Fruit fly (Drosophila melanogaster) whole organism: ENCODE measurements around the gene Eogt.

Source experiments
- CG8478 ChIP-seq: fragments of >200 bp; optimal IDR thresholded peaks from 2 replicates; lab custom pipeline; 2018; ENCODE audit warnings: inconsistent platforms
- Dll ChIP-seq: fragments of >200 bp; optimal IDR thresholded peaks from 2 replicates; lab custom pipeline; 2017
- EcR ChIP-seq, 2 experiments: fragments of >200 bp; optimal IDR thresholded peaks; 2 replicates each; lab custom pipeline; 2017; ENCODE audit warnings: missing biosample characterization in 2 of 2, missing genetic modification characterization in 2 of 2, missing genetic modification reagents in 2 of 2
- pan ChIP-seq: fragments of >200 bp; optimal IDR thresholded peaks from 2 replicates; lab custom pipeline; 2017
- psq ChIP-seq: fragments of >200 bp; optimal IDR thresholded peaks from 2 replicates; lab custom pipeline; 2017
- usp ChIP-seq: fragments of >200 bp; optimal IDR thresholded peaks from 2 replicates; lab custom pipeline; 2017; ENCODE audit warnings: missing biosample characterization, missing genetic modification characterization, mixed read lengths

Eogt gene

DNA sequence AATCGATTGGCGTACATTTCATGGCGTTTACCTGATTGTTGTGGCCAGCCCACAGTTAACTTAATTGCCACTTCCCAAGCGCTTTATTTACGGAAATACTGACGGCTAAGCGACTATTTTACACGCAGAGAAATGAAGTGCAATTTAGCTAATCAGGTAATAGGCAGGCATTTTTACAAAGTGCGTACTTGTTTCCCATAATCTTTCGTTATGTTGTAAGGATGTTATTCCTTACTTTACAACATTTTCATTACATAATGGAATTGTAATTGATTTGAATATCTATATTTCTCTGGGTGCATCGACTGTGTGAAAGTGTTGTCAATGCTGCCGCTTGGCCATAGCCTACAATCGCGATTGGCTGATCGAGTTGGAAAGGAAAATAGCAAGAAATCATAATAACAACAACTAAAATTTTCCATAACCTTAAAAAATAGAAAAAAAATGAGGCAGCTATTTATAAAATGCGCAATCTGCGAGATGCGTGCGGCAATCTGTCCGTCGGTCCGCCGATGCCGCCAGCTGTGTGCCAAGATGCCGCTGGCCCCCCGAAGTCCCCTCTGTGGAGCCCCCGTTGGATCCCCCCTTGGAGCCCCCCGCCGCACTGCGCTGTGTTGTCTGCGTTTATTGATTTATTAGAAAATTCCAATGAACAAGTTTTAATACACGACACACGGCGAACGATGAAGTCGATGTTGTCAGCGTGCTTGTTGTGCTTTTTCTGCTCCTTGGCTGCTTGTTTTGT is 45.7 kb downstream of the Eogt start:
- TF ChIP-seq psq (lab: Kevin White, UChicago), result no peak
- no peak for TF ChIP-seq EcR (GFP tag; optimal IDR thresholded peaks at IDR 0.05; lab: Kevin White, UChicago)
- no peak for TF ChIP-seq Dll (lab: Kevin White, UChicago)
- no peak for TF ChIP-seq pan (lab: Kevin White, UChicago)
- no peak for TF ChIP-seq CG8478

DNA sequence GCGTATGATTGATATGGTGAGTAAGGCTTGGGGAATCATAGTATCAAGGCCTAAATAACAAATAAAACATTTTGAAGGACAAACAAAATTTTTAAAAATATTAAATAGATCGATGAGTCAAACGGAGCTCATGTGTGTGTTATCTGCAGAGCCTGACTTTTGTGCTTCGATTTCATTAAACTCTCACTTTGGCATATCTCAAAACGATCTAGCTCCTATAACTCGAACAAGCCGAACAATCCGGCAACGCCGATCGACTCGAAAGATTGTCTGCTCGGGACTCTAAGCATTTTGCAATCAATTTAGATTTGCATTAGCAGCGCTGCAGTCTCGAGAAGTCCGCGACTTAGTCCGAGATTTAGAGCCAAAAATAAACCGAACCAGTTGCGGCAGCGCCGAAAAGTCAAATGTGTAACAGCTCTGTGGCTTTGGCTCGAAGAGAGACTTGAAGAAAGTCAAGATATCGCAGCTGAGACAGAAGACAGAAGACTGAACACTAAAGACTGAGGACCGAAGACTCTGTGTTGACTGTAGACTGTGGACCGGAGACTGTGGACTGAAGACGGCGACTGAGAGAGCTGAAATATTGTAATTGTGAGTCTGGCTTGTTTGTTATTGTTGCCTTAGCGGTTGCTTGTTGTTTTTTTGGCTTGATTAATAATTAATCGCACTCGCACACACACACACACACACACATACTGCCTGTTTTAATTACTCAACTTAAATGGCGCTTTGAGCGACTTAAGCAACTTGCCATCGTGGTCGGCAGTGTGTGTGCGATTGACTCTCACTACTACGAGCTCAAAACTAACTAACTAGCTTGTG is 46.7 kb downstream of the Eogt start:
- no peak for TF ChIP-seq usp (GFP tag; lab: Kevin White, UChicago)
- TF ChIP-seq pan (lab: Kevin White, UChicago), result no peak
- TF ChIP-seq psq (lab: Kevin White, UChicago), result no peak
- TF ChIP-seq Dll (lab: Kevin White, UChicago), result no peak
- no peak for TF ChIP-seq EcR (GFP tag; optimal IDR thresholded peaks at IDR 0.05; lab: Kevin White, UChicago)
- no peak for TF ChIP-seq CG8478

DNA sequence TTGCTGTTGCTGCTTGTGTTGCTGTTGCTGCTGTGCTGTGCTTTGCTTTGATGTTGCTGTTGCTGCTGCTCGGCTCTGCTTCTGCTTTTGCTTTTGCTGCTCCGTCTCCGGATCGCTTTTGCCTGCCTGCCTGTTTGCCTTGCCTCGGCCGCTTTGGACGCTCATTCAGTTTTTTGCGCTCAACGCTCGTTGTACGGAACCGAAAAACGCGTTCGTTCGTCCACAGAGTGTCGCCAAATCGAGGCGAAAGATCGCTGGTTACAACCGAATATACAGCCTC is 47.3 kb downstream of the Eogt start, which contains the start of gene dpp:
Gene dpp (plus strand): TSS at position 164 of the 280 bp plus-strand sequence.
- no peak for TF ChIP-seq psq (lab: Kevin White, UChicago)

DNA sequence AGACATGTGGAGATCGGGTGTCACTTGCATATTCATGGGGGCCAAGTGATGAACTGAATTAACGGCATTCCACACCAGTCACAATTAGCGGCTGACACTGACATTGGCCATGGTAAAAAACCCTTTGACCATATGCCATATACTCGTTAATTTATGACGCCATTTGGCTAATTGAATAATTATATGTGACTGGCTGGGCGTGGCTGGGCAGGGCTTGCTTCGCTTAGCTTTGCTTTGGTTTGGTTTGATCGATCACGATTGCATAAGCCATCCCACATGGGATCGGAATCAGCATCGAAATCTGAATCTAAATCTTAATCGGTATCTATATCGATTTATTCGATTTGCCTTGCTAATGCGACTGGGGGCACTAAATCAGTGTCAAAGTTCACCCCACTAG is 48.7 kb downstream of the Eogt start:
- TF ChIP-seq CG8478, result no peak
- no peak for TF ChIP-seq usp (GFP tag; lab: Kevin White, UChicago)
- TF ChIP-seq pan (lab: Kevin White, UChicago), result no peak
- TF ChIP-seq EcR (GFP tag; optimal IDR thresholded peaks at IDR 0.05; lab: Kevin White, UChicago), result no peak
- TF ChIP-seq psq (lab: Kevin White, UChicago), result no peak
- TF ChIP-seq Dll (lab: Kevin White, UChicago), result no peak

DNA sequence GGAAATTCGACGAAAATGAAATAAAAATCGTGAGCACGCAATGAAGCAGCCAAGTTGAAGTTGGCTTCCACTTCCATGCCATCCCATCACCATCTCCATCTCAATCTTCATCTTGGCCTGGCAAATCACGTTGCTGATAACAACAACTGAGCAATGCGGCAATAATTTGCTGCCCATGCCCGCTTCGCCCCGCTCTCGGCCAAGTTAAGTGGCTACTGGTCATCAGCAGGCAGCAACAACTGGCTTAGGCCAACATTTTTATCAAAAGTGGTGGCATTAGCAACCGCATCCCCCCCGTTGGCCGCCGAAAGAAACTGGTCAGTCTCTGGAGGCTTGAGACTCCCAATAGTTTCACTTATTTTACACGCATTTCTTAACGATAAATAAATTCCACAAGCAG is 49.4 kb downstream of the Eogt start:
- TF ChIP-seq Dll (lab: Kevin White, UChicago) (no peak), usp (GFP tag; lab: Kevin White, UChicago) (no peak), pan (lab: Kevin White, UChicago) (no peak), CG8478 (no peak), EcR (GFP tag; optimal IDR thresholded peaks at IDR 0.05; lab: Kevin White, UChicago) (no peak), psq (lab: Kevin White, UChicago) (no peak)
